Fruit fly (Drosophila melanogaster): Measurements from ENCODE around the gene CG32772.

DNA sequence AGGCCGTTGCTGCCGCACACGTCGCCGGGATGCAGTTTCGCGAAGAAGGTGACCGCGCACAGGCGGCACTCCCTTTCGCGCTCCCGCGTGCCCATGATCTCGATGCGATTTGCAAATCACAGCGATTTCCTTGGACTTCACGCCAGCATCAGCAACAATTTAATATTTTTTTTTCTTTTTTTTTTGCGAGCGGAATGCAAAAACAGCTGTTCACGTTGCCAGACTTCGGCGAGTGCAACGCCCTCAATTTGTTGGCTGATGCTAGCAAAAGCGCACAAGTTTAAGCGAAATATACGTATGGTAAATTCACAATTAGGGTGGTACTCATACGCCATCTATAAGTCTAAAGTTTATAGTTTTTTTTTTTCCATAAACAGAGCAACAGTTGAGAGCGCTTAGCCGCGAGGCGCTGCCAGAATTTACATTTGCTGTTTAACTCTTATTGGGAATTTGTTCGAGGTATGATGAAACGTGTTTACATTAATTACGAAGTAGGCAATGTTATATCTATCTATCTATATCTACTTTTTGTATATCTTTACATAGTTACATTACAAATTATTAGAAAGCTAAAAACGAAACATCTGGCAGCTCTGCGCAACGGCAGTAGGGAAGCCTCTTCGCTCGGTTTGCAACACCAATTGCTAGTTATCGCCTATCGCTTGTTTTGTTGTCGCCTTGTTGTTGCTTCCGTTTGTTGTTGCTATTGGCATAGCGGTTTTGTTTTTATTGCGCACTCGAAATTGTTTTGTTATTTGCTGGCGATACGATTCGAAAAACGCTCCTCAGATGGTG is 9.5 kb downstream of the CG32772 start, which contains the start of the genes CG4041 and Hgsnat:
- TF ChIP-seq CG32264 (GFP tag; optimal IDR thresholded peaks at IDR 0.05): no peak
- TF ChIP-seq pan (optimal IDR thresholded peaks at IDR 0.05): no peak

All from whole organism, wandering third instar larva.